Worm (Caenorhabditis elegans): Measurements from ENCODE around the gene F53A3.7.

DNA sequence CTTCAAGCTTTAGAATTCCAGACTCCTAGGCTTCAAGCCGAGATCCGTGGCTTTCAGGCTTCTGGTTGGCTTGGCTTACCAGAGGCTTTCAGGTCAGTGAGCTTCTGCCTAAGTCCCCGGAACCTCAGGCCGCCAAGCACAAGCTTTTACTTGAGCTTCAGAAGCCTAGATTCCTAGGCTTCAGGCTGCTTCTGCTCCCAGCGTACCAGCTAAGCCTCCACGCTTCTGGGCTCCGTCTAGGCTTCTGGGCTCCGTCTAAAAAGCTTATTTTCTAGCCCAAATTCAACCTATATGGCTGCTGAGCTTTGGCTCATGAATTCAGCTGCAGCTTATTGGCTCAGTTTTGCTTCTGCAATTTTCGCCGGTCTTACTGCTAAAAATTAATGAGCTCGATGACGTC, 25.5 kb upstream of the F53A3.7 start:
- TF ChIP-seq nhr-237 (tag; optimal IDR thresholded peaks at IDR 0.05), result no peak
- TF ChIP-seq lin-39 (tag; optimal IDR thresholded peaks at IDR 0.05), result no peak
- no peak for TF ChIP-seq egl-27 (tag; optimal IDR thresholded peaks at IDR 0.05)
- no peak for TF ChIP-seq daf-19 (GFP tag; conservative IDR thresholded peaks at IDR 0.05)
- no peak for TF ChIP-seq lin-13 (GFP tag; optimal IDR thresholded peaks at IDR 0.05)
- TF ChIP-seq aly-2 (tag; optimal IDR thresholded peaks at IDR 0.05), result no peak
- TF ChIP-seq unc-62 (GFP tag; optimal IDR thresholded peaks at IDR 0.05 in 1 of 2), result no peak
- no peak for TF ChIP-seq unc-62 (tag; optimal IDR thresholded peaks at IDR 0.05)
- no peak for TF ChIP-seq fkh-10 (GFP tag; optimal IDR thresholded peaks at IDR 0.05)
- no peak for TF ChIP-seq madf-5 (GFP tag; IDR thresholded peaks at IDR 0.05)
